Fruit fly (Drosophila melanogaster): ENCODE measurements around the gene Dab.

The Dab gene

DNA sequence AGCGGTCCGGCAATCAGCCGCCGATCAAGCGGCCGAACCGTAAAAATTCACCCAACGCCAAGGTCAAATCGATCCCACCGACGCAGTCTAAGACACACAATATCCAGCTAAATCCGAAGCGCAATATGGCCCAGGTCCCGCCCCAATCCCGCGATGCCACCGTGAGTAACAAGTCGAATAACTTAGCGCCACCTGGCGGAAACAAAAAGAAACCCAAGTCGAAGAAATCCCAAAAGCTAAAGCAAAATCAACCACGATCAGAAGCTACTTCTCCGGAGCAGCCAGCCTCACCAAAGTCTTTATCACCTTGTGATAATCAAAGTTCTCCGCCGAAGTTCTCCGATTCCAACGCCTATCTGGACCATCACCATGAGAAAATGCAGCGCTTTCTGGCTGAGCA, 6.3 kb upstream of the Dab start:
- no peak for TF ChIP-seq Sp1 (GFP tag; optimal IDR thresholded peaks at IDR 0.05)
- no peak for TF ChIP-seq jim (GFP tag; optimal IDR thresholded peaks at IDR 0.05)
- TF ChIP-seq usp (GFP tag; optimal IDR thresholded peaks at IDR 0.05), result no peak
- TF ChIP-seq h (GFP tag; optimal IDR thresholded peaks at IDR 0.05), result no peak
- TF ChIP-seq CG9705 (GFP tag; optimal IDR thresholded peaks at IDR 0.05), result no peak
- no peak for TF ChIP-seq sv (GFP tag; optimal IDR thresholded peaks at IDR 0.05)
- no peak for TF ChIP-seq Hr83 (GFP tag; optimal IDR thresholded peaks at IDR 0.05; ENCODE audit: poor library complexity, severe bottlenecking)
- no peak for TF ChIP-seq sage (GFP tag; optimal IDR thresholded peaks at IDR 0.05)
- no peak for TF ChIP-seq CrebA (GFP tag; optimal IDR thresholded peaks at IDR 0.05; ENCODE audit: borderline replicate concordance)
- no peak for TF ChIP-seq dl (GFP tag; optimal IDR thresholded peaks at IDR 0.05; ENCODE audit: insufficient read depth in 1 of 2, partially characterized antibody in 2 of 2)
- no peak for TF ChIP-seq Jra (GFP tag; optimal IDR thresholded peaks at IDR 0.05)
- no peak for TF ChIP-seq Hnf4 (GFP tag; optimal IDR thresholded peaks at IDR 0.05)
- TF ChIP-seq br (GFP tag; optimal IDR thresholded peaks at IDR 0.05), result no peak
- TF ChIP-seq Abd-B (GFP tag; optimal IDR thresholded peaks at IDR 0.05), result no peak
- TF ChIP-seq Myc (optimal IDR thresholded peaks at IDR 0.05), result no peak

DNA sequence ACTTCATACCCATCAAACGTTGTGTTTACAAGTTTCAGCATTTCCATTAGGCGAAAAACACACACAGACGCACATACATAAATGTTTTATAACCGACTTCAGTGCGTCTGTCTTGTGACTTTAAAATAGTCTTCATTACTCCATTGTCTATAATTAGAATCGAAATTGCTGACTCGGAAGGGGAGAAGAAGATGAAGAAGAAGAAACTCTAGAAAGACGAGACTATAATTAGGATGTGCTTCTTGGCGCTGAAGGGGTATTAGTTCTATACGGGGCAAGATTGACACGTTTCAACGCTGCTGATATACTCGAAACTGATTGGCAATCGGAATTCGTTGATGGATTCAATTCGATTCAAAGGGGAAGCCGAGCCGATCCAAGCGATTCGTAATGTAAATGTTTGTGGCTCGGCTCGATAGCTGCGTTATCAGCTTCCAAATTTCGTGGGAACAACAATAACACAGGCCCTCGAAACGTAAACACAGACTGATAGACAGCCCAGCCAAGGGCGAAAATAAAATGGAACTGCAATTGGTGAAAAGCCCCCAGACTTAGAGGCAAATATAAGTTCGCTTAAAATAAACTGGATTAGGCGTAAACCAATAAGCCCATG, 3.1 kb upstream of the Dab start:
- TF ChIP-seq Hnf4 (GFP tag; optimal IDR thresholded peaks at IDR 0.05) (no peak), Rel (GFP tag; optimal IDR thresholded peaks at IDR 0.05) (no peak), Rel (tag; optimal IDR thresholded peaks at IDR 0.05) (peak; percentile 29)

dm6 chr3L:16709673-16710257, 2.2 kb upstream of the Dab start:
- no peak for TF ChIP-seq h (GFP tag; optimal IDR thresholded peaks at IDR 0.05)
- peak; percentile 13 for TF ChIP-seq sage (GFP tag; optimal IDR thresholded peaks at IDR 0.05)
- no peak for TF ChIP-seq CG32264 (GFP tag; optimal IDR thresholded peaks at IDR 0.05)
- no peak for TF ChIP-seq lola (GFP tag; optimal IDR thresholded peaks at IDR 0.05)
- peak; percentile 40 for TF ChIP-seq jim (GFP tag; optimal IDR thresholded peaks at IDR 0.05)
- no peak for TF ChIP-seq Abd-B (GFP tag; optimal IDR thresholded peaks at IDR 0.05)
- TF ChIP-seq Sp1 (GFP tag; optimal IDR thresholded peaks at IDR 0.05), result no peak
- TF ChIP-seq Hr83 (GFP tag; optimal IDR thresholded peaks at IDR 0.05; ENCODE audit: poor library complexity, severe bottlenecking), result no peak
- TF ChIP-seq Hnf4 (GFP tag; optimal IDR thresholded peaks at IDR 0.05), result peak; percentile 48
- no peak for TF ChIP-seq Rel (GFP tag; optimal IDR thresholded peaks at IDR 0.05)
- TF ChIP-seq Rel (tag; optimal IDR thresholded peaks at IDR 0.05), result no peak
- TF ChIP-seq foxo (GFP tag; optimal IDR thresholded peaks at IDR 0.05), result no peak
- no peak for TF ChIP-seq Vsx2 (GFP tag; optimal IDR thresholded peaks at IDR 0.05; ENCODE audit: partially characterized antibody)
- no peak for TF ChIP-seq tai (GFP tag; optimal IDR thresholded peaks at IDR 0.05)
- no peak for TF ChIP-seq psq (GFP tag; optimal IDR thresholded peaks at IDR 0.05)
- no peak for TF ChIP-seq dl (GFP tag; optimal IDR thresholded peaks at IDR 0.05; ENCODE audit: insufficient read depth in 1 of 2, partially characterized antibody in 2 of 2)
- TF ChIP-seq Mio (GFP tag; optimal IDR thresholded peaks at IDR 0.05), result no peak
- no peak for TF ChIP-seq Jra (GFP tag; optimal IDR thresholded peaks at IDR 0.05)
- no peak for TF ChIP-seq CrebA (GFP tag; optimal IDR thresholded peaks at IDR 0.05; ENCODE audit: borderline replicate concordance)
- TF ChIP-seq N (GFP tag; optimal IDR thresholded peaks at IDR 0.05), result no peak
- TF ChIP-seq Hr78 (GFP tag; optimal IDR thresholded peaks at IDR 0.05), result no peak
- TF ChIP-seq dsf (GFP tag; optimal IDR thresholded peaks at IDR 0.05; ENCODE audit: borderline replicate concordance), result no peak
- no peak for TF ChIP-seq ey (GFP tag; optimal IDR thresholded peaks at IDR 0.05)
- peak; percentile 10 for TF ChIP-seq brk (GFP tag; optimal IDR thresholded peaks at IDR 0.05)
- no peak for TF ChIP-seq sv (GFP tag; optimal IDR thresholded peaks at IDR 0.05)
- no peak for TF ChIP-seq Myc (optimal IDR thresholded peaks at IDR 0.05)
- no peak for TF ChIP-seq usp (GFP tag; optimal IDR thresholded peaks at IDR 0.05)
- TF ChIP-seq woc (GFP tag; optimal IDR thresholded peaks at IDR 0.05), result peak; percentile 16
- TF ChIP-seq OdsH (GFP tag; optimal IDR thresholded peaks at IDR 0.05), result peak; percentile 1
- TF ChIP-seq dmrt93B (GFP tag; optimal IDR thresholded peaks at IDR 0.05), result no peak
- no peak for TF ChIP-seq Dfd (GFP tag; optimal IDR thresholded peaks at IDR 0.05)
- no peak for TF ChIP-seq pan (optimal IDR thresholded peaks at IDR 0.05)
- TF ChIP-seq GATAd (GFP tag; optimal IDR thresholded peaks at IDR 0.05), result no peak
- TF ChIP-seq Dif (GFP tag; optimal IDR thresholded peaks at IDR 0.05; ENCODE audit: partially characterized antibody), result no peak
- TF ChIP-seq br (GFP tag; optimal IDR thresholded peaks at IDR 0.05), result no peak
- no peak for TF ChIP-seq fru (GFP tag; optimal IDR thresholded peaks at IDR 0.05)
- no peak for TF ChIP-seq CG9705 (GFP tag; optimal IDR thresholded peaks at IDR 0.05)
- TF ChIP-seq HLH106 (tag; optimal IDR thresholded peaks at IDR 0.05), result peak; percentile 43
- peak; percentile 22 for TF ChIP-seq rgr (GFP tag; optimal IDR thresholded peaks at IDR 0.05)
